Worm (Caenorhabditis elegans) whole organism, early embryonic: ENCODE results near the gene srd-58.

Source experiments
- B0310.2 ChIP-seq: sonication (generic microtip); optimal IDR thresholded peaks from 2 replicates; lab custom pipeline; 2016; ENCODE audit warnings: mild to moderate bottlenecking, missing genetic modification characterization, missing compliant biosample characterization
- F13C5.2 ChIP-seq: sonication (generic microtip); optimal IDR thresholded peaks from 2 replicates; lab custom pipeline; 2017; ENCODE audit warnings: mild to moderate bottlenecking, missing genetic modification characterization, inconsistent platforms, missing compliant biosample characterization
- aly-1 ChIP-seq: sonication (generic microtip); optimal IDR thresholded peaks from 2 replicates; lab custom pipeline; 2016; ENCODE audit warnings: missing genetic modification characterization, missing compliant biosample characterization
- ama-1 ChIP-seq: fragments of 150-350 bp; optimal IDR thresholded peaks from 2 replicates; lab custom pipeline; 2014
- ceh-13 ChIP-seq: fragments of 200-800 bp; sonication (Bioruptor generic); optimal IDR thresholded peaks from 2 replicates; lab custom pipeline; 2018; ENCODE audit warnings: mild to moderate bottlenecking, missing genetic modification characterization, missing compliant biosample characterization
- ceh-36 ChIP-seq: sonication (generic microtip); optimal IDR thresholded peaks from 2 replicates; lab custom pipeline; 2016; ENCODE audit warnings: missing genetic modification characterization, inconsistent platforms, missing compliant biosample characterization
- ets-7 ChIP-seq: sonication (generic microtip); optimal IDR thresholded peaks from 2 replicates; lab custom pipeline; 2016; ENCODE audit warnings: missing genotype, missing genetic modification characterization, missing compliant biosample characterization
- flt-1 ChIP-seq: fragments of 200-800 bp; sonication (Bioruptor generic); IDR thresholded peaks from 2 replicates; pipeline ENCODE4 v1.3.6; 2022; ENCODE audit warnings: missing genetic modification characterization, missing compliant biosample characterization
- hmg-4 ChIP-seq: fragments of 200-800 bp; sonication (Bioruptor generic); optimal IDR thresholded peaks from 2 replicates; lab custom pipeline; 2018; ENCODE audit warnings: mild to moderate bottlenecking, missing genetic modification characterization, missing compliant biosample characterization
- hnd-1 ChIP-seq: sonication (generic microtip); optimal IDR thresholded peaks from 2 replicates; lab custom pipeline; 2016; ENCODE audit warnings: missing genetic modification characterization, missing compliant biosample characterization
- scrt-1 ChIP-seq: fragments of 200-800 bp; sonication (Bioruptor generic); IDR thresholded peaks from 2 replicates; pipeline ENCODE4 v1.3.6; 2022; ENCODE audit warnings: missing genetic modification characterization, missing compliant biosample characterization
- tbx-11 ChIP-seq: fragments of 200-800 bp; sonication (Bioruptor generic); IDR thresholded peaks from 2 replicates; pipeline ENCODE4 v1.3.6; 2022; ENCODE audit warnings: missing genetic modification characterization, missing compliant biosample characterization
- tbx-37 ChIP-seq: fragments of 200-800 bp; sonication (Bioruptor generic); conservative IDR thresholded peaks from 2 replicates; pipeline ENCODE4 v1.3.6; 2022; ENCODE audit warnings: missing genetic modification reagents, missing genetic modification characterization, missing compliant biosample characterization
- tra-4 ChIP-seq: sonication (generic microtip); optimal IDR thresholded peaks from 2 replicates; lab custom pipeline; 2017; ENCODE audit warnings: missing genetic modification characterization, missing compliant biosample characterization

DNA sequence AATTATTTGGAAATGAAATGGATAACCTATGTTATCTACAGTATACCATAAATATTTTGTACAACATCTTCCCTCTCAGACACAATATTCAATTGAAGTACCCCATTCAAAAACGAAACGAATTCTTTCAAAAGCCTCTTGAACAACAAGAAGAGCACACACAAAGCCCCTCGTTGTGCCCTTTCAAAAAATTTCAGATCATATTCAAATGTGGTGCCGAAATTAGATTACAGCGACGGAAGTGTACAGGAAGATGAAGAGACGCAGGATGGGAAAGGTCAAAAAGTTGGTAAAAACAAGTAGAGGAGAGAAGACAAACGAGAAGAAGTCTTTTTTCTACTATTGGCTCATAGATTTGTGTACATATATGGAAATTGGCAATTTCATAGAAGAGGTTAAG lies 28.7 kb downstream of the srd-58 start:
- TF ChIP-seq B0310.2, result no peak
- TF ChIP-seq hmg-4 (GFP tag; lab: Kevin White, UChicago), result no peak
- no peak for TF ChIP-seq flt-1
- TF ChIP-seq ets-7 (tag; lab: Kevin White, UChicago), result no peak
- TF ChIP-seq scrt-1, result no peak
- TF ChIP-seq hnd-1, result no peak
- TF ChIP-seq tra-4 (tag; lab: Kevin White, UChicago), result no peak
- no peak for TF ChIP-seq ceh-36 (tag; lab: Kevin White, UChicago)
- no peak for TF ChIP-seq ceh-13 (GFP tag; lab: Kevin White, UChicago)
- TF ChIP-seq ama-1, result no peak
- TF ChIP-seq aly-1 (tag; lab: Kevin White, UChicago), result no peak
- TF ChIP-seq tbx-11, result no peak
- no peak for TF ChIP-seq tbx-37 (GFP tag; lab: Robert Waterston, UW)
- TF ChIP-seq F13C5.2, result no peak
